Fruit fly (Drosophila melanogaster) whole organism, wandering third instar larva: Measurements from ENCODE around the gene Vps60.
A peak's percentile ranks its signal among the peaks of the same experiment; 100 is the strongest.

Experiments
- Abd-B ChIP-seq: fragments of >200 bp; optimal IDR thresholded peaks from 2 replicates; lab custom pipeline; 2017; ENCODE audit warnings: missing biosample characterization, missing genetic modification characterization
- CG32264 ChIP-seq: fragments of 200-800 bp; sonication (Bioruptor generic); optimal IDR thresholded peaks from 2 replicates; lab custom pipeline; 2016; ENCODE audit warnings: missing biosample characterization, missing genetic modification characterization
- CG9705 ChIP-seq: fragments of 200-800 bp; sonication (Bioruptor generic); optimal IDR thresholded peaks from 2 replicates; lab custom pipeline; 2018; ENCODE audit warnings: missing biosample characterization, mild to moderate bottlenecking, missing genetic modification characterization
- CrebA ChIP-seq: fragments of 200-800 bp; sonication (Bioruptor generic); optimal IDR thresholded peaks from 2 replicates; lab custom pipeline; 2016; ENCODE audit warnings: missing biosample characterization, mild to moderate bottlenecking, missing genetic modification characterization, borderline replicate concordance
- Dfd ChIP-seq: fragments of >200 bp; optimal IDR thresholded peaks from 2 replicates; lab custom pipeline; 2017; ENCODE audit warnings: missing biosample characterization, missing genetic modification characterization
- Dif ChIP-seq: fragments of 200-275, 200-300 bp; sonication (Bioruptor generic); optimal IDR thresholded peaks from 2 replicates; lab custom pipeline; 2018; ENCODE audit warnings: missing biosample characterization, missing genetic modification characterization; ENCODE audit not compliant: partially characterized antibody
- GATAd ChIP-seq: sonication (Bioruptor generic); optimal IDR thresholded peaks from 2 replicates; lab custom pipeline; 2016; ENCODE audit warnings: missing biosample characterization, missing genetic modification characterization
- HLH106 ChIP-seq: fragments of 200-800 bp; optimal IDR thresholded peaks from 3 replicates; lab custom pipeline; 2019; ENCODE audit warnings: missing biosample characterization, mild to moderate bottlenecking, missing genetic modification characterization, moderate library complexity
- Hnf4 ChIP-seq: fragments of 200-800 bp; sonication (Bioruptor generic); optimal IDR thresholded peaks from 2 replicates; lab custom pipeline; 2016; ENCODE audit warnings: missing biosample characterization, mild to moderate bottlenecking, missing genetic modification characterization
- Hr78 ChIP-seq: fragments of >200 bp; optimal IDR thresholded peaks from 2 replicates; lab custom pipeline; 2017; ENCODE audit warnings: missing biosample characterization, missing genetic modification characterization
- Hr83 ChIP-seq: fragments of 200-300 bp; sonication (Bioruptor generic); optimal IDR thresholded peaks from 2 replicates; lab custom pipeline; 2016; ENCODE audit warnings: missing biosample characterization, mild to moderate bottlenecking, missing genetic modification characterization, moderate library complexity; ENCODE audit not compliant: poor library complexity, severe bottlenecking
- Jra ChIP-seq: sonication (Bioruptor generic); optimal IDR thresholded peaks from 2 replicates; lab custom pipeline; 2016; ENCODE audit warnings: missing biosample characterization, missing genetic modification characterization
- Mio ChIP-seq: sonication (Bioruptor generic); optimal IDR thresholded peaks from 2 replicates; lab custom pipeline; 2016; ENCODE audit warnings: missing biosample characterization, missing genetic modification characterization
- Myc ChIP-seq: fragments of >200 bp; optimal IDR thresholded peaks from 2 replicates; lab custom pipeline; 2017
- N ChIP-seq: fragments of >200 bp; optimal IDR thresholded peaks from 2 replicates; lab custom pipeline; 2018; ENCODE audit warnings: missing biosample characterization, missing external identifiers, missing genetic modification characterization
- OdsH ChIP-seq: fragments of 200-800 bp; sonication (Bioruptor generic); optimal IDR thresholded peaks from 2 replicates; lab custom pipeline; 2016; ENCODE audit warnings: missing biosample characterization, mild to moderate bottlenecking, missing genetic modification characterization
- Rel ChIP-seq, 2 experiments: fragments of 200-800 bp; sonication (Bioruptor generic) in 1 of 2; optimal IDR thresholded peaks; 2 replicates in 1 of 2; 3 replicates in 1 of 2; lab custom pipeline; 2016 to 2019; ENCODE audit warnings: mild to moderate bottlenecking in 2 of 2, missing biosample characterization in 2 of 2, missing genetic modification characterization in 2 of 2, moderate library complexity in 1 of 2
- Sp1 ChIP-seq: fragments of 200-800 bp; sonication (Bioruptor generic); optimal IDR thresholded peaks from 3 replicates; lab custom pipeline; 2019; ENCODE audit warnings: missing biosample characterization, mild to moderate bottlenecking, missing genetic modification characterization, moderate library complexity
- Vsx2 ChIP-seq: fragments of 200-300, 225-300 bp; sonication (Bioruptor generic); optimal IDR thresholded peaks from 2 replicates; lab custom pipeline; 2018; ENCODE audit warnings: missing biosample characterization, missing genetic modification characterization; ENCODE audit not compliant: partially characterized antibody
- br ChIP-seq: fragments of 200-800 bp; sonication (Bioruptor generic); optimal IDR thresholded peaks from 2 replicates; lab custom pipeline; 2016; ENCODE audit warnings: missing biosample characterization, missing genetic modification characterization
- brk ChIP-seq: fragments of 200-800 bp; sonication (Bioruptor generic); optimal IDR thresholded peaks from 2 replicates; lab custom pipeline; 2016; ENCODE audit warnings: missing biosample characterization, mild to moderate bottlenecking, missing genetic modification characterization
- dl ChIP-seq, 2 experiments: fragments of 175-275, 200-275 bp in 1 of 2; fragments of 200-275 bp in 1 of 2; sonication (Bioruptor generic); optimal IDR thresholded peaks; lab custom pipeline; 2018; ENCODE audit warnings: mild to moderate bottlenecking in 2 of 2, missing biosample characterization in 2 of 2, missing genetic modification characterization in 2 of 2, moderate library complexity in 2 of 2; ENCODE audit not compliant: partially characterized antibody in 2 of 2, insufficient read depth in 1 of 2
- dmrt93B ChIP-seq: fragments of 200-800 bp; sonication (Bioruptor generic); optimal IDR thresholded peaks from 2 replicates; lab custom pipeline; 2018; ENCODE audit warnings: missing biosample characterization, mild to moderate bottlenecking, missing genetic modification characterization
- dsf ChIP-seq: sonication (Bioruptor generic); optimal IDR thresholded peaks from 2 replicates; lab custom pipeline; 2016; ENCODE audit warnings: missing biosample characterization, missing genetic modification characterization, borderline replicate concordance
- ey ChIP-seq: fragments of 200-800 bp; sonication (Bioruptor generic); optimal IDR thresholded peaks from 2 replicates; lab custom pipeline; 2016; ENCODE audit warnings: missing biosample characterization, missing genetic modification characterization
- foxo ChIP-seq, 2 experiments: fragments of 200-800 bp; sonication (Bioruptor generic); optimal IDR thresholded peaks; 2 replicates in 1 of 2; 3 replicates in 1 of 2; lab custom pipeline; 2016 to 2017; ENCODE audit warnings: missing biosample characterization in 2 of 2, missing genetic modification characterization in 2 of 2
- fru ChIP-seq: fragments of 200-800 bp; sonication (Bioruptor generic); optimal IDR thresholded peaks from 3 replicates; lab custom pipeline; 2016; ENCODE audit warnings: missing biosample characterization, mild to moderate bottlenecking, missing genetic modification characterization
- h ChIP-seq: fragments of 200-800 bp; sonication (Bioruptor generic); optimal IDR thresholded peaks from 3 replicates; lab custom pipeline; 2016; ENCODE audit warnings: missing biosample characterization, mild to moderate bottlenecking, missing genetic modification characterization
- jim ChIP-seq: fragments of 175-275, 200-325 bp; sonication (Bioruptor generic); optimal IDR thresholded peaks from 2 replicates; lab custom pipeline; 2016; ENCODE audit warnings: missing biosample characterization, mild to moderate bottlenecking, missing genetic modification characterization
- lola ChIP-seq: fragments of >200 bp; optimal IDR thresholded peaks from 2 replicates; lab custom pipeline; 2017; ENCODE audit warnings: missing biosample characterization, missing genetic modification characterization
- pan ChIP-seq: fragments of >200 bp; optimal IDR thresholded peaks from 2 replicates; lab custom pipeline; 2017
- psq ChIP-seq: fragments of 200-800 bp; sonication (Bioruptor generic); optimal IDR thresholded peaks from 3 replicates; lab custom pipeline; 2017; ENCODE audit warnings: missing biosample characterization, mild to moderate bottlenecking, missing genetic modification characterization, moderate library complexity
- rgr ChIP-seq: fragments of 200-800 bp; sonication (Bioruptor generic); optimal IDR thresholded peaks from 3 replicates; lab custom pipeline; 2016; ENCODE audit warnings: missing biosample characterization, mild to moderate bottlenecking, missing genetic modification characterization
- sage ChIP-seq: fragments of 200-800 bp; sonication (Bioruptor generic); optimal IDR thresholded peaks from 2 replicates; lab custom pipeline; 2016; ENCODE audit warnings: missing biosample characterization, mild to moderate bottlenecking, missing genetic modification characterization
- sv ChIP-seq: fragments of 200-800 bp; sonication (Bioruptor generic); optimal IDR thresholded peaks from 3 replicates; lab custom pipeline; 2016; ENCODE audit warnings: missing biosample characterization, missing genetic modification characterization
- tai ChIP-seq: sonication (Bioruptor generic); optimal IDR thresholded peaks from 2 replicates; lab custom pipeline; 2016; ENCODE audit warnings: missing biosample characterization, missing genetic modification characterization
- usp ChIP-seq: fragments of >200 bp; optimal IDR thresholded peaks from 2 replicates; lab custom pipeline; 2017; ENCODE audit warnings: missing biosample characterization, missing genetic modification characterization
- woc ChIP-seq: sonication (Bioruptor generic); optimal IDR thresholded peaks from 2 replicates; lab custom pipeline; 2016; ENCODE audit warnings: missing biosample characterization, mild to moderate bottlenecking, missing genetic modification characterization

Gene Vps60

dm6 chr3L:17653701-17654667, 32.6 kb upstream of the Vps60 start, which contains the start of the genes Krn, Ndfip and CG7484 (continued):
- no peak for TF ChIP-seq jim
- TF ChIP-seq Hr78 (GFP tag; lab: Kevin White, UChicago): no peak
- TF ChIP-seq fru: peak; percentile 86
- TF ChIP-seq Abd-B (GFP tag; lab: Kevin White, UChicago): no peak

- no peak for TF ChIP-seq sv (GFP tag; lab: Kevin White, UChicago)
- peak; percentile 65 for TF ChIP-seq dmrt93B (GFP tag; lab: Kevin White, UChicago)
- no peak for TF ChIP-seq Hr78 (GFP tag; lab: Kevin White, UChicago)
- TF ChIP-seq Hnf4 (GFP tag; lab: Kevin White, UChicago): peak; percentile 87
- TF ChIP-seq Dif (GFP tag; lab: Kevin White, UChicago): peak; percentile 77
- TF ChIP-seq dsf (GFP tag; lab: Kevin White, UChicago): no peak
- peak; percentile 92 for TF ChIP-seq Vsx2
- no peak for TF ChIP-seq GATAd
- peak; percentile 54 for TF ChIP-seq psq (GFP tag; lab: Kevin White, UChicago)
- peak; percentile 76 for TF ChIP-seq Jra (GFP tag; lab: Kevin White, UChicago)
- peak; percentile 37 for TF ChIP-seq OdsH (GFP tag; lab: Kevin White, UChicago)
- TF ChIP-seq usp (GFP tag; lab: Kevin White, UChicago): no peak
- TF ChIP-seq N (GFP tag; lab: Kevin White, UChicago): no peak
- TF ChIP-seq dl (GFP tag; optimal IDR thresholded peaks at IDR 0.05; lab: Kevin White, UChicago; ENCODE audit: insufficient read depth in 1 of 2, partially characterized antibody in 2 of 2): peak; percentile 3 to 25
- no peak for TF ChIP-seq lola (GFP tag; lab: Kevin White, UChicago)
- peak; percentile 85 for TF ChIP-seq fru
- TF ChIP-seq CG9705 (GFP tag; lab: Kevin White, UChicago): peak; percentile 63
- no peak for TF ChIP-seq Dfd (GFP tag; lab: Kevin White, UChicago)
- TF ChIP-seq HLH106 (tag; lab: Kevin White, UChicago): peak; percentile 10
- peak; percentile 87 for TF ChIP-seq jim
- no peak for TF ChIP-seq pan (lab: Kevin White, UChicago)
- no peak for TF ChIP-seq Mio (GFP tag; lab: Kevin White, UChicago)
- TF ChIP-seq brk (GFP tag; lab: Kevin White, UChicago): peak; percentile 59
- TF ChIP-seq Abd-B (GFP tag; lab: Kevin White, UChicago): no peak
- peak; percentile 72 for TF ChIP-seq br (GFP tag; lab: Kevin White, UChicago)
- no peak for TF ChIP-seq Sp1
- TF ChIP-seq Hr83 (GFP tag; lab: Kevin White, UChicago): peak; percentile 100
- TF ChIP-seq CG32264 (GFP tag; lab: Kevin White, UChicago): peak; percentile 73
- TF ChIP-seq sage (GFP tag; lab: Kevin White, UChicago): peak; percentile 49
- peak in 1 of 2 experiments; percentile 85 for TF ChIP-seq foxo (GFP tag; optimal IDR thresholded peaks at IDR 0.05; lab: Kevin White, UChicago)
- no peak for TF ChIP-seq Rel (GFP tag; optimal IDR thresholded peaks at IDR 0.05; lab: Kevin White, UChicago)
- TF ChIP-seq Rel (tag; optimal IDR thresholded peaks at IDR 0.05; lab: Kevin White, UChicago): no peak
- TF ChIP-seq ey (GFP tag; lab: Kevin White, UChicago): no peak
- peak; percentile 62 for TF ChIP-seq rgr (GFP tag; lab: Kevin White, UChicago)
- no peak for TF ChIP-seq Myc (lab: Kevin White, UChicago)
- peak; percentile 78 for TF ChIP-seq tai (GFP tag; lab: Kevin White, UChicago)
- peak; percentile 94 for TF ChIP-seq h (GFP tag; lab: Kevin White, UChicago)
- TF ChIP-seq CrebA (GFP tag; lab: Kevin White, UChicago): peak; percentile 85
- TF ChIP-seq woc (GFP tag; lab: Kevin White, UChicago): peak; percentile 34
Measured at dm6 chr3L:17652878-17653700, 31.7 kb upstream of the Vps60 start.
